Fruit fly (Drosophila melanogaster): Measurements from ENCODE around the gene Sf3b1.

- no peak for TF ChIP-seq h (optimal IDR thresholded peaks at IDR 0.05)
- no peak for TF ChIP-seq insv (optimal IDR thresholded peaks at IDR 0.05)
- no peak for TF ChIP-seq psq (optimal IDR thresholded peaks at IDR 0.05)
- no peak for TF ChIP-seq Myc (optimal IDR thresholded peaks at IDR 0.05)
These were observed 8.5 kb downstream of the Sf3b1 start, which contains the start of gene Ptth for dm6 chr2L:576559-577184.

Measured in Kc167 (cell line).